Fruit fly (Drosophila melanogaster): ENCODE results near the gene Tctp.

dm6 chr3R:11243057-11243740 lies 33.2 kb downstream of the Tctp start:
- TF ChIP-seq CG8478 (optimal IDR thresholded peaks at IDR 0.05) (no peak), CTCF (optimal IDR thresholded peaks at IDR 0.05) (no peak)
